Fruit fly (Drosophila melanogaster) whole organism, embryonic: Measurements from ENCODE around the gene Tim17b1.

Source experiments
- Abd-B ChIP-seq: fragments of 200-800 bp; sonication (Bioruptor generic); optimal IDR thresholded peaks from 2 replicates; lab custom pipeline; 2018; ENCODE audit warnings: missing biosample characterization, mild to moderate bottlenecking, missing genetic modification characterization, moderate library complexity
- Adf1 ChIP-seq: fragments of 200-800 bp; sonication (Bioruptor generic); IDR thresholded peaks from 2 replicates; pipeline ENCODE4 v1.3.6; 2022; ENCODE audit warnings: missing biosample characterization, missing genetic modification characterization
- Antp ChIP-seq: fragments of 200-800 bp; sonication (Bioruptor generic); optimal IDR thresholded peaks from 3 replicates; lab custom pipeline; 2016; ENCODE audit warnings: missing biosample characterization, missing genetic modification characterization
- Awh ChIP-seq: fragments of 200-800 bp; sonication (Bioruptor generic); IDR thresholded peaks from 2 replicates; pipeline ENCODE4, ENCODE4 v1.3.6; 2022; ENCODE audit warnings: missing biosample characterization, missing genetic modification characterization
- BtbVII ChIP-seq: fragments of 200-800 bp; sonication (Bioruptor generic); optimal IDR thresholded peaks from 3 replicates; lab custom pipeline; 2017; ENCODE audit warnings: missing biosample characterization, mild to moderate bottlenecking, missing genetic modification characterization
- CG11398 ChIP-seq: fragments of 200-800 bp; sonication (Bioruptor generic); optimal IDR thresholded peaks from 2 replicates; lab custom pipeline; 2016; ENCODE audit warnings: missing biosample characterization, missing genetic modification characterization
- CG11696 ChIP-seq: fragments of 200-800 bp; sonication (Bioruptor generic); IDR thresholded peaks from 2 replicates; pipeline ENCODE4 v1.3.6; 2022; ENCODE audit warnings: missing biosample characterization, missing genetic modification characterization
- CG11723 ChIP-seq: fragments of 200-800 bp; sonication (Bioruptor generic); optimal IDR thresholded peaks from 2 replicates; lab custom pipeline; 2017; ENCODE audit warnings: missing biosample characterization, mild to moderate bottlenecking, missing genetic modification characterization
- CG1529 ChIP-seq: fragments of 200-800 bp; sonication (Bioruptor generic); optimal IDR thresholded peaks from 3 replicates; lab custom pipeline; 2018; ENCODE audit warnings: missing biosample characterization, missing genetic modification characterization
- CG16813 ChIP-seq: fragments of 200-800 bp; sonication (Bioruptor generic); IDR thresholded peaks from 3 replicates; pipeline ENCODE4 v1.3.6; 2022; ENCODE audit warnings: missing biosample characterization, missing genetic modification characterization; ENCODE audit not compliant: partially characterized antibody
- CG30020 ChIP-seq: fragments of 200-800 bp; optimal IDR thresholded peaks from 2 replicates; lab custom pipeline; 2019; ENCODE audit warnings: missing biosample characterization, mild to moderate bottlenecking, missing genetic modification characterization, moderate library complexity
- CG30403 ChIP-seq: fragments of 200-800 bp; sonication (Bioruptor generic); optimal IDR thresholded peaks from 3 replicates; lab custom pipeline; 2016; ENCODE audit warnings: missing biosample characterization, missing genetic modification characterization
- CG31224 ChIP-seq: fragments of 200-800 bp; sonication (Bioruptor generic); IDR thresholded peaks from 2 replicates; pipeline ENCODE4 v1.3.6; 2022; ENCODE audit warnings: missing biosample characterization, missing genetic modification characterization
- CG3726 ChIP-seq: fragments of 200-800 bp; sonication (Bioruptor generic); IDR thresholded peaks from 3 replicates; pipeline ENCODE4, ENCODE4 v1.3.6; 2022; ENCODE audit warnings: missing biosample characterization, missing genetic modification characterization
- CG4328 ChIP-seq: fragments of 200-800 bp; sonication (Bioruptor generic); optimal IDR thresholded peaks from 3 replicates; lab custom pipeline; 2017; ENCODE audit warnings: missing biosample characterization, missing genetic modification reagents, missing genetic modification characterization
- CG6813 ChIP-seq: fragments of 200-800 bp; sonication (Bioruptor generic); optimal IDR thresholded peaks from 2 replicates; lab custom pipeline; 2017; ENCODE audit warnings: missing biosample characterization, missing genetic modification characterization, mild to moderate bottlenecking, moderate library complexity, missing genetic modification reagents
- CHES-1-like ChIP-seq: fragments of 200-800 bp; sonication (Bioruptor generic); optimal IDR thresholded peaks from 2 replicates; lab custom pipeline; 2016; ENCODE audit warnings: missing biosample characterization, missing genetic modification characterization
- CTCF ChIP-seq: fragments of 200-800 bp; sonication (Bioruptor generic); optimal IDR thresholded peaks from 2 replicates; lab custom pipeline; 2017; ENCODE audit warnings: missing biosample characterization, mild to moderate bottlenecking, missing genetic modification characterization, moderate library complexity
- Doc2 ChIP-seq: fragments of 200-800 bp; sonication (Bioruptor generic); IDR thresholded peaks from 2 replicates; pipeline ENCODE4 v1.3.6; 2022; ENCODE audit warnings: missing biosample characterization, missing genetic modification characterization
- Drgx ChIP-seq: fragments of 200-800 bp; sonication (Bioruptor generic); IDR thresholded peaks from 2 replicates; pipeline ENCODE4 v1.3.6; 2022; ENCODE audit warnings: missing biosample characterization, missing genetic modification characterization
- Ets97D ChIP-seq: fragments of 200-800 bp; sonication (Bioruptor generic); optimal IDR thresholded peaks from 3 replicates; lab custom pipeline; 2016; ENCODE audit warnings: missing biosample characterization, missing genetic modification characterization
- H15 ChIP-seq: fragments of 200-800 bp; sonication (Bioruptor generic); IDR thresholded peaks from 3 replicates; pipeline ENCODE4 v1.3.6; 2022; ENCODE audit warnings: missing biosample characterization, missing genetic modification characterization
- HHEX ChIP-seq: fragments of 200-800 bp; sonication (Bioruptor generic); optimal IDR thresholded peaks from 3 replicates; lab custom pipeline; 2017; ENCODE audit warnings: missing biosample characterization, mild to moderate bottlenecking, missing genetic modification characterization, missing genetic modification reagents
- Myb ChIP-seq: fragments of 200-800 bp; sonication (Bioruptor generic); optimal IDR thresholded peaks from 2 replicates; lab custom pipeline; 2016; ENCODE audit warnings: missing biosample characterization, missing genetic modification characterization
- NfI ChIP-seq: fragments of 200-800 bp; sonication (Bioruptor generic); optimal IDR thresholded peaks from 3 replicates; lab custom pipeline; 2018; ENCODE audit warnings: missing biosample characterization, mild to moderate bottlenecking, missing genetic modification characterization, moderate library complexity
- Optix ChIP-seq: fragments of 200-800 bp; sonication (Bioruptor generic); IDR thresholded peaks from 3 replicates; pipeline ENCODE4 v1.3.6; 2022; ENCODE audit warnings: missing biosample characterization, missing genetic modification characterization
- Sox100B ChIP-seq: fragments of 200-800 bp; sonication (Bioruptor generic); optimal IDR thresholded peaks from 3 replicates; lab custom pipeline; 2018; ENCODE audit warnings: missing biosample characterization, mild to moderate bottlenecking, missing genetic modification characterization
- Sry-β ChIP-seq: fragments of 200-800 bp; sonication (Bioruptor generic); optimal IDR thresholded peaks from 2 replicates; lab custom pipeline; 2018; ENCODE audit warnings: missing biosample characterization, mild to moderate bottlenecking, missing genetic modification characterization, moderate library complexity
- TFAM ChIP-seq: fragments of 200-800 bp; sonication (Bioruptor generic); optimal IDR thresholded peaks from 2 replicates; lab custom pipeline; 2017; ENCODE audit warnings: missing biosample characterization, missing genetic modification characterization, inconsistent platforms
- Vsx1 ChIP-seq: fragments of 200-800 bp; sonication (Bioruptor generic); optimal IDR thresholded peaks from 2 replicates; lab custom pipeline; 2017; ENCODE audit warnings: missing biosample characterization, mild to moderate bottlenecking, missing genetic modification characterization, missing genetic modification reagents
- YL-1 ChIP-seq: fragments of 200-800 bp; sonication (Bioruptor generic); optimal IDR thresholded peaks from 3 replicates; lab custom pipeline; 2017; ENCODE audit warnings: missing biosample characterization, mild to moderate bottlenecking, missing genetic modification characterization
- abd-A ChIP-seq: fragments of 200-800 bp; sonication (Bioruptor generic); optimal IDR thresholded peaks from 3 replicates; lab custom pipeline; 2019; ENCODE audit warnings: missing biosample characterization, mild to moderate bottlenecking, missing genetic modification characterization, moderate library complexity
- cad ChIP-seq: fragments of >200 bp; optimal IDR thresholded peaks from 2 replicates; lab custom pipeline; 2017; ENCODE audit warnings: missing biosample characterization, missing genetic modification characterization
- crc ChIP-seq: fragments of 200-800 bp; sonication (Bioruptor generic); optimal IDR thresholded peaks from 2 replicates; lab custom pipeline; 2016; ENCODE audit warnings: missing biosample characterization, missing genetic modification characterization
- dpn ChIP-seq, 2 experiments: fragments of 200-800 bp; sonication (Bioruptor generic); optimal IDR thresholded peaks; 3 replicates each; lab custom pipeline; 2016; ENCODE audit warnings: missing biosample characterization in 2 of 2, missing genetic modification characterization in 2 of 2
- esg ChIP-seq: fragments of 200-800 bp; sonication (Bioruptor generic); conservative IDR thresholded peaks from 2 replicates; pipeline ENCODE4 v1.3.6; 2022; ENCODE audit warnings: missing biosample characterization, missing genetic modification characterization
- gem ChIP-seq: fragments of 200-800 bp; sonication (Bioruptor generic); optimal IDR thresholded peaks from 2 replicates; lab custom pipeline; 2019; ENCODE audit warnings: missing biosample characterization, mild to moderate bottlenecking, missing genetic modification characterization, moderate library complexity
- gsb ChIP-seq: fragments of 200-800 bp; sonication (Bioruptor generic); IDR thresholded peaks from 2 replicates; pipeline ENCODE4 v1.3.6; 2022; ENCODE audit warnings: missing biosample characterization, missing genetic modification characterization
- gt ChIP-seq: fragments of 200-800 bp; sonication (Bioruptor generic); IDR thresholded peaks from 2 replicates; pipeline ENCODE4 v1.3.6; 2022; ENCODE audit warnings: missing biosample characterization, missing genetic modification characterization
- h ChIP-seq: fragments of >200 bp; optimal IDR thresholded peaks from 2 replicates; lab custom pipeline; 2017
- jing ChIP-seq: fragments of 200-800 bp; sonication (Bioruptor generic); optimal IDR thresholded peaks from 2 replicates; lab custom pipeline; 2018; ENCODE audit warnings: missing biosample characterization, mild to moderate bottlenecking, missing genetic modification characterization
- mam ChIP-seq: fragments of 200-800 bp; sonication (Bioruptor generic); optimal IDR thresholded peaks from 3 replicates; lab custom pipeline; 2016; ENCODE audit warnings: missing biosample characterization, missing genetic modification characterization
- nom ChIP-seq: fragments of 200-800 bp; sonication (Bioruptor generic); optimal IDR thresholded peaks from 2 replicates; lab custom pipeline; 2017; ENCODE audit warnings: missing biosample characterization, missing genetic modification characterization, mild to moderate bottlenecking, moderate library complexity, missing genetic modification reagents
- odd ChIP-seq: fragments of 200-800 bp; sonication (Bioruptor generic); optimal IDR thresholded peaks from 2 replicates; lab custom pipeline; 2017; ENCODE audit warnings: missing biosample characterization, mild to moderate bottlenecking, missing genetic modification characterization
- onecut ChIP-seq: fragments of 200-800 bp; sonication (Bioruptor generic); IDR thresholded peaks from 2 replicates; pipeline ENCODE4 v1.3.6; 2022; ENCODE audit warnings: missing biosample characterization, missing genetic modification characterization
- peb ChIP-seq: fragments of 200-800 bp; sonication (Bioruptor generic); IDR thresholded peaks from 2 replicates; pipeline ENCODE4 v1.3.6; 2022; ENCODE audit warnings: missing biosample characterization, missing genetic modification characterization
- tap ChIP-seq: fragments of 200-800 bp; optimal IDR thresholded peaks from 3 replicates; lab custom pipeline; 2019; ENCODE audit warnings: missing biosample characterization, mild to moderate bottlenecking, missing genetic modification characterization, moderate library complexity
- twi ChIP-seq: fragments of 200-800 bp; optimal IDR thresholded peaks from 2 replicates; lab custom pipeline; 2019; ENCODE audit warnings: missing biosample characterization, mild to moderate bottlenecking, missing genetic modification characterization, moderate library complexity
- zen ChIP-seq: fragments of 200-800 bp; sonication (Bioruptor generic); optimal IDR thresholded peaks from 3 replicates; lab custom pipeline; 2018; ENCODE audit warnings: missing biosample characterization, mild to moderate bottlenecking, missing genetic modification characterization, moderate library complexity

Tim17b1 gene

DNA sequence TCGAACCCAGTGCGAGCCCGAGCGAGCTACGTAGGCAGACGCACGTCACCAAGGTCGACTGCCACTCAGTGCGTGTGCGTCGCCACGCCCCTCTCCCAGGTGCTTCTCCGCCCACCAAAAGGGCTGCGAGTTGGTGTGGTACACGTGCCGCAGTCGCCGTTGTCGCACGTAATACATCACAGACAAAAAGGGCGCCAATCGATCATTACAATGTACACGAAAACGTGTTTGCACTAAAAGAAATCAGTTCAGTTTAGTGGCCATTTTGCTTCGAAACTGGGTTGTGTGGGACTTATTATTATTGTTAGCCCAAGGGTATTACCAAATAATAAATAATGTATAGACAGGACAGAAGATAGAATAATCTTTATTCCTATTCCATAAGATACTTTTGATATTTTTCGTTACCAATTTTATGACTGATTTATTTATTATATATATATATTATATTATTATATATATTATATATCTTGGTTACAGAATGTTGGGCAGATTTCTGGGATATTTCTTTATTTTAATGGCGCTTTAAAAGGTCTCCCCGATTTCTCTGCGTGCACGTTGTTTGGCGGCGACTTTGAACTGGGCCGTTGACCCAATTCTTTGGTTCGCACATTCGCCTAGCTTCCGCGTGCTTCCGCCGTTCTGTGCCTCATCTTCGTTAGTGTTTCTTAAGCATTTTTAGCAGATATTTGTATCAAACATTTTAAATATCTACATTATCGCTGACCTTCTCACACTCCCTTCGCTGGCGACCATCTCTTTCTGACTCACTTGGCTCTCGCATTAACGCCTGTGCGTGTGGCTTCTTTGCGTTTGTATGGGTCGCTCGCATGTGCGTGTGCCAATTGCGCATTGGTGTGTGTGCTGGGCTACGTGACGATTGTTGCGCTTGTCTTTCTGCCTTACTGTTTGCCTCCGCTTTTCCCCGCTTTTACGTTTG is 36.4 kb upstream of the Tim17b1 start (continued):
- TF ChIP-seq H15 (GFP tag; lab: Robert Waterston, UW) (peak; percentile 53; the same call in 1 of the 3 replicates), onecut (GFP tag; lab: Robert Waterston, UW) (no peak; the same call in none of the 2 replicates), CG3726 (GFP tag; lab: Robert Waterston, UW) (0 out of 3 replicates have a peak, but pooled peaks have one; percentile 64), CG30403 (GFP tag; lab: Kevin White, UChicago) (peak; percentile 74), gsb (peak; percentile 63; the same call in 1 of the 2 replicates), Vsx1 (GFP tag; lab: Kevin White, UChicago) (peak; percentile 84), CTCF (GFP tag; lab: Kevin White, UChicago) (peak; percentile 45), Sry-β (GFP tag; lab: Kevin White, UChicago) (no peak), CG30020 (tag; lab: Kevin White, UChicago) (peak; percentile 66), Drgx (GFP tag; lab: Robert Waterston, UW) (peak; percentile 23; the same call in 1 of the 2 replicates), Optix (GFP tag; lab: Robert Waterston, UW) (peak; percentile 43; the same call in 1 of the 3 replicates), peb (GFP tag; lab: Robert Waterston, UW) (no peak), Sox100B (GFP tag; lab: Kevin White, UChicago) (peak; percentile 95), abd-A (tag; lab: Kevin White, UChicago) (peak; percentile 84), CG11398 (GFP tag; lab: Kevin White, UChicago) (no peak), mam (GFP tag; lab: Kevin White, UChicago) (peak; percentile 10), Doc2 (GFP tag; lab: Robert Waterston, UW) (no peak), dpn (GFP tag; optimal IDR thresholded peaks at IDR 0.05; lab: Kevin White, UChicago) (peak; percentile 11 to 82), CG4328 (GFP tag; lab: Kevin White, UChicago) (peak; percentile 88), NfI (GFP tag; lab: Kevin White, UChicago) (peak; percentile 80), Adf1 (GFP tag; lab: Robert Waterston, UW) (peak; percentile 39), gem (tag; lab: Kevin White, UChicago) (peak; percentile 94), Antp (GFP tag; lab: Kevin White, UChicago) (peak; percentile 23), Ets97D (GFP tag; lab: Kevin White, UChicago) (no peak), CG16813 (no peak), crc (no peak), CG11696 (GFP tag; lab: Robert Waterston, UW) (peak; percentile 61), Myb (no peak), HHEX (GFP tag; lab: Kevin White, UChicago) (peak; percentile 88), Abd-B (GFP tag; lab: Kevin White, UChicago) (peak; percentile 87), tap (peak; percentile 79), TFAM (GFP tag; lab: Kevin White, UChicago) (no peak), CG6813 (GFP tag; lab: Kevin White, UChicago) (peak; percentile 87), esg (GFP tag; lab: Robert Waterston, UW) (peak; percentile 67), BtbVII (GFP tag; lab: Kevin White, UChicago) (peak; percentile 89), CG11723 (peak; percentile 63), CG31224 (GFP tag; lab: Robert Waterston, UW) (peak; percentile 61), Awh (GFP tag; lab: Robert Waterston, UW) (peak; percentile 18; the same call in 1 of the 2 replicates), CHES-1-like (no peak), odd (GFP tag; lab: Kevin White, UChicago) (peak; percentile 89), twi (tag; lab: Kevin White, UChicago) (peak; percentile 80), CG1529 (peak; percentile 52), nom (GFP tag; lab: Kevin White, UChicago) (peak; percentile 41), jing (peak; percentile 41), YL-1 (GFP tag; lab: Kevin White, UChicago) (peak; percentile 62), gt (GFP tag; lab: Robert Waterston, UW) (peak; percentile 45; the same call in 1 of the 2 replicates), zen (tag; lab: Kevin White, UChicago) (peak; percentile 73), cad (GFP tag; lab: Kevin White, UChicago) (no peak), h (lab: Kevin White, UChicago) (no peak)
